Fruit fly (Drosophila melanogaster) whole organism, embryonic: ENCODE measurements around the gene Dlc90F.

ENCODE experiments used
- B-H1 ChIP-seq: fragments of 200-800 bp; sonication (Bioruptor generic); IDR thresholded peaks from 3 replicates; pipeline ENCODE4 v1.3.6; 2022; ENCODE audit warnings: missing biosample characterization, missing genetic modification characterization
- CG10462 ChIP-seq: fragments of 200-800 bp; sonication (Bioruptor generic); optimal IDR thresholded peaks from 2 replicates; lab custom pipeline; 2016; ENCODE audit warnings: missing biosample characterization, missing genetic modification characterization
- CG14050 ChIP-seq: fragments of 200-800 bp; sonication (Bioruptor generic); IDR thresholded peaks from 3 replicates; pipeline ENCODE4 v1.3.6; 2022; ENCODE audit warnings: missing biosample characterization, missing genetic modification characterization
- CG15011 ChIP-seq: fragments of 200-800 bp; sonication (Bioruptor generic); optimal IDR thresholded peaks from 3 replicates; lab custom pipeline; 2018; ENCODE audit warnings: missing biosample characterization, mild to moderate bottlenecking, missing genetic modification characterization
- CG16813 ChIP-seq: fragments of 200-800 bp; sonication (Bioruptor generic); IDR thresholded peaks from 3 replicates; pipeline ENCODE4 v1.3.6; 2022; ENCODE audit warnings: missing biosample characterization, missing genetic modification characterization; ENCODE audit not compliant: partially characterized antibody
- CG17385 ChIP-seq: fragments of 200-800 bp; sonication (Bioruptor generic); optimal IDR thresholded peaks from 3 replicates; lab custom pipeline; 2018; ENCODE audit warnings: missing biosample characterization, mild to moderate bottlenecking, missing genetic modification characterization
- CG33557 ChIP-seq: fragments of 200-800 bp; sonication (Bioruptor generic); optimal IDR thresholded peaks from 2 replicates; lab custom pipeline; 2019; ENCODE audit warnings: missing biosample characterization, mild to moderate bottlenecking, missing genetic modification characterization, moderate library complexity
- CG34224 ChIP-seq: fragments of 200-800 bp; sonication (Bioruptor generic); IDR thresholded peaks from 3 replicates; pipeline ENCODE4 v1.3.6; 2022; ENCODE audit warnings: missing biosample characterization, missing genetic modification characterization; ENCODE audit not compliant: partially characterized antibody
- CG3847 ChIP-seq: fragments of 200-800 bp; sonication (Bioruptor generic); IDR thresholded peaks from 2 replicates; pipeline ENCODE4 v1.3.6; 2022; ENCODE audit warnings: missing biosample characterization, missing genetic modification characterization
- CG4404 ChIP-seq: fragments of 200-800 bp; sonication (Bioruptor generic); IDR thresholded peaks from 2 replicates; pipeline ENCODE4 v1.3.6; 2022; ENCODE audit warnings: missing biosample characterization, missing genetic modification characterization
- CG5953 ChIP-seq: fragments of 200-800 bp; sonication (Bioruptor generic); IDR thresholded peaks from 2 replicates; pipeline ENCODE4 v1.3.6; 2022; ENCODE audit warnings: missing biosample characterization, missing genetic modification characterization
- CG6254 ChIP-seq: fragments of 200-800 bp; sonication (Bioruptor generic); optimal IDR thresholded peaks from 3 replicates; lab custom pipeline; 2017; ENCODE audit warnings: mild to moderate bottlenecking, missing biosample characterization, missing genetic modification reagents, missing genetic modification characterization
- CG6765 ChIP-seq: fragments of 200-800 bp; sonication (Bioruptor generic); optimal IDR thresholded peaks from 3 replicates; lab custom pipeline; 2017; ENCODE audit warnings: missing biosample characterization, mild to moderate bottlenecking, missing genetic modification characterization
- CG7556 ChIP-seq: fragments of 200-800 bp; sonication (Bioruptor generic); optimal IDR thresholded peaks from 2 replicates; lab custom pipeline; 2017; ENCODE audit warnings: missing biosample characterization, mild to moderate bottlenecking, missing genetic modification characterization
- CG7745 ChIP-seq: fragments of 200-800 bp; sonication (Bioruptor generic); optimal IDR thresholded peaks from 2 replicates; lab custom pipeline; 2018; ENCODE audit warnings: missing biosample characterization, mild to moderate bottlenecking, missing genetic modification characterization, moderate library complexity
- CG8478 ChIP-seq: fragments of >200 bp; optimal IDR thresholded peaks from 2 replicates; lab custom pipeline; 2018
- Ets65A ChIP-seq: fragments of 200-800 bp; sonication (Bioruptor generic); peaks from one replicate; lab custom pipeline; 2016; ENCODE audit warnings: missing biosample characterization, missing genetic modification characterization
- Hand ChIP-seq: fragments of 200-800 bp; sonication (Bioruptor generic); optimal IDR thresholded peaks from 2 replicates; lab custom pipeline; 2017; ENCODE audit warnings: mild to moderate bottlenecking, missing biosample characterization, missing genetic modification reagents, missing genetic modification characterization
- HmgD ChIP-seq: fragments of 200-800 bp; sonication (Bioruptor generic); optimal IDR thresholded peaks from 3 replicates; lab custom pipeline; 2016; ENCODE audit warnings: missing biosample characterization, missing genetic modification characterization
- Lhr ChIP-seq: fragments of 200-800 bp; sonication (Bioruptor generic); optimal IDR thresholded peaks from 3 replicates; lab custom pipeline; 2017; ENCODE audit warnings: mild to moderate bottlenecking, missing biosample characterization, missing genetic modification reagents, missing genetic modification characterization
- MBD-R2 ChIP-seq: fragments of 200-800 bp; sonication (Bioruptor generic); IDR thresholded peaks from 2 replicates; pipeline ENCODE4 v1.3.6; 2022; ENCODE audit warnings: missing biosample characterization, missing genetic modification characterization
- Oli ChIP-seq: fragments of 200-800 bp; sonication (Bioruptor generic); optimal IDR thresholded peaks from 2 replicates; lab custom pipeline; 2018; ENCODE audit warnings: missing biosample characterization, mild to moderate bottlenecking, missing genetic modification characterization, moderate library complexity
- Opbp ChIP-seq: fragments of 200-800 bp; sonication (Bioruptor generic); IDR thresholded peaks from 3 replicates; pipeline ENCODE4 v1.3.6; 2022; ENCODE audit warnings: missing biosample characterization, missing genetic modification characterization; ENCODE audit not compliant: partially characterized antibody
- Xrp1 ChIP-seq: fragments of 200-800 bp; sonication (Bioruptor generic); IDR thresholded peaks from 2 replicates; pipeline ENCODE4 v1.3.6; 2022; ENCODE audit warnings: missing biosample characterization, missing genetic modification characterization
- YL-1 ChIP-seq: fragments of 200-800 bp; sonication (Bioruptor generic); optimal IDR thresholded peaks from 3 replicates; lab custom pipeline; 2017; ENCODE audit warnings: missing biosample characterization, mild to moderate bottlenecking, missing genetic modification characterization
- cato ChIP-seq: fragments of 200-800 bp; sonication (Bioruptor generic); optimal IDR thresholded peaks from 2 replicates; lab custom pipeline; 2016; ENCODE audit warnings: missing biosample characterization, missing genetic modification characterization, borderline replicate concordance
- eve ChIP-seq, 2 experiments: fragments of >200 bp; optimal IDR thresholded peaks; 2 replicates each; lab custom pipeline; 2017; ENCODE audit warnings: missing biosample characterization in 2 of 2, missing genetic modification characterization in 2 of 2
- eyg ChIP-seq: fragments of 200-800 bp; sonication (Bioruptor generic); optimal IDR thresholded peaks from 3 replicates; lab custom pipeline; 2016; ENCODE audit warnings: missing biosample characterization, missing genetic modification characterization
- gcm2 ChIP-seq: fragments of 200-800 bp; sonication (Bioruptor generic); optimal IDR thresholded peaks from 2 replicates; lab custom pipeline; 2016; ENCODE audit warnings: missing biosample characterization, missing genetic modification characterization
- gem ChIP-seq: fragments of 200-800 bp; sonication (Bioruptor generic); optimal IDR thresholded peaks from 2 replicates; lab custom pipeline; 2019; ENCODE audit warnings: missing biosample characterization, mild to moderate bottlenecking, missing genetic modification characterization, moderate library complexity
- grau ChIP-seq: fragments of 200-800 bp; optimal IDR thresholded peaks from 3 replicates; lab custom pipeline; 2019; ENCODE audit warnings: missing biosample characterization, mild to moderate bottlenecking, missing genetic modification characterization, moderate library complexity
- hbn ChIP-seq: fragments of 200-800 bp; sonication (Bioruptor generic); IDR thresholded peaks from 2 replicates; pipeline ENCODE4 v1.3.6; 2022; ENCODE audit warnings: missing biosample characterization, missing genetic modification characterization; ENCODE audit not compliant: partially characterized antibody
- klu ChIP-seq: fragments of 200-800 bp; sonication (Bioruptor generic); IDR thresholded peaks from 2 replicates; pipeline ENCODE4 v1.3.6; 2022; ENCODE audit warnings: missing biosample characterization, missing genetic modification characterization
- kni ChIP-seq: fragments of 200-800 bp; sonication (Bioruptor generic); optimal IDR thresholded peaks from 3 replicates; lab custom pipeline; 2017; ENCODE audit warnings: mild to moderate bottlenecking, missing biosample characterization, missing genetic modification reagents, missing genetic modification characterization
- lilli ChIP-seq: fragments of 200-800 bp; sonication (Bioruptor generic); optimal IDR thresholded peaks from 3 replicates; lab custom pipeline; 2016; ENCODE audit warnings: missing biosample characterization, missing genetic modification characterization
- nom ChIP-seq: fragments of 200-800 bp; sonication (Bioruptor generic); optimal IDR thresholded peaks from 2 replicates; lab custom pipeline; 2017; ENCODE audit warnings: missing biosample characterization, missing genetic modification characterization, mild to moderate bottlenecking, moderate library complexity, missing genetic modification reagents
- pb ChIP-seq: fragments of 200-800 bp; sonication (Bioruptor generic); optimal IDR thresholded peaks from 3 replicates; lab custom pipeline; 2016; ENCODE audit warnings: missing biosample characterization, missing genetic modification characterization
- phol ChIP-seq: fragments of 200-800 bp; sonication (Bioruptor generic); optimal IDR thresholded peaks from 3 replicates; lab custom pipeline; 2018; ENCODE audit warnings: missing biosample characterization, mild to moderate bottlenecking, missing genetic modification characterization, moderate library complexity
- psq ChIP-seq: fragments of 200-800 bp; sonication (Bioruptor generic); optimal IDR thresholded peaks from 2 replicates; lab custom pipeline; 2017; ENCODE audit warnings: missing biosample characterization, missing genetic modification characterization
- ranshi ChIP-seq: fragments of 200-800 bp; sonication (Bioruptor generic); IDR thresholded peaks from 2 replicates; pipeline ENCODE4 v1.3.6; 2022; ENCODE audit warnings: missing biosample characterization, missing genetic modification characterization
- repo ChIP-seq: fragments of 200-800 bp; sonication (Bioruptor generic); optimal IDR thresholded peaks from 2 replicates; lab custom pipeline; 2016; ENCODE audit warnings: missing biosample characterization, missing genetic modification characterization
- sc ChIP-seq, 3 experiments: fragments of >200 bp in 2 of 3; fragments of 200-800 bp in 1 of 3; sonication (Bioruptor generic) in 1 of 3; optimal IDR thresholded peaks; 2 replicates in 2 of 3; 3 replicates in 1 of 3; lab custom pipeline; 2017; ENCODE audit warnings: mild to moderate bottlenecking in 1 of 3, missing biosample characterization in 1 of 3, missing genetic modification characterization in 1 of 3, missing genetic modification reagents in 1 of 3
- schlank ChIP-seq: fragments of 200-800 bp; sonication (Bioruptor generic); optimal IDR thresholded peaks from 2 replicates; lab custom pipeline; 2018; ENCODE audit warnings: missing biosample characterization, mild to moderate bottlenecking, missing genetic modification characterization
- sens-2 ChIP-seq: fragments of 200-800 bp; sonication (Bioruptor generic); IDR thresholded peaks from 2 replicates; pipeline ENCODE4 v1.3.6; 2022; ENCODE audit warnings: missing biosample characterization, missing genetic modification characterization
- sim ChIP-seq: fragments of 200-800 bp; sonication (Bioruptor generic); IDR thresholded peaks from 2 replicates; pipeline ENCODE4 v1.3.6; 2022; ENCODE audit warnings: missing biosample characterization, missing genetic modification characterization
- sqz ChIP-seq: fragments of 200-800 bp; sonication (Bioruptor generic); optimal IDR thresholded peaks from 3 replicates; lab custom pipeline; 2018; ENCODE audit warnings: missing biosample characterization, mild to moderate bottlenecking, missing genetic modification characterization
- toy ChIP-seq: fragments of 200-800 bp; sonication (Bioruptor generic); IDR thresholded peaks from 2 replicates; pipeline ENCODE4 v1.3.6; 2022; ENCODE audit warnings: missing biosample characterization, missing genetic modification characterization
- vnd ChIP-seq: fragments of 200-800 bp; sonication (Bioruptor generic); IDR thresholded peaks from 3 replicates; pipeline ENCODE4 v1.3.6; 2022; ENCODE audit warnings: missing biosample characterization, missing genetic modification characterization; ENCODE audit not compliant: partially characterized antibody
- wek ChIP-seq: fragments of 200-800 bp; sonication (Bioruptor generic); optimal IDR thresholded peaks from 3 replicates; lab custom pipeline; 2018; ENCODE audit warnings: missing biosample characterization, mild to moderate bottlenecking, missing genetic modification characterization, moderate library complexity
- zfh1 ChIP-seq: fragments of 200-800 bp; sonication (Bioruptor generic); IDR thresholded peaks from 3 replicates; pipeline ENCODE4 v1.3.6; 2022; ENCODE audit warnings: missing biosample characterization, missing genetic modification characterization

The Dlc90F gene

DNA sequence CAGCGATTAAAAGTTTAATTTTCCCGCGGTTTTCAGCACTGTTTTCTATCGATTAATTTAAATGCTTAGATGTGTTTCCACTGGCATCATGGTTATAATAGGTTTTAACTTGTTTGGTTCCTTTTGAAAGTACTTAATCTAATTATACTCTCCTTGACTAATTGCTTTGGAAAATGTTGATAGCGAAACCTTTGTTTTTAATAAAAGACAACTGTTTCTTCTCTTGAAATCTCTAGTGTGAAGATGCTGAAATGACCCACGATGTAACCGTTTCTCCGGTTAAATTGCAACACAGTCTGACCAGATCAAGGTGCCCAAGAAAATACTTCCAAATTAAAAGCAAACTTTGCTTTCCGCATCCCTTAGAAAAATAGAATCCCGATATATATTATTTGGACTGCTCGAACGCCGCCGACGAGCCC, at the start of gene Dlc90F (continued):
- TF ChIP-seq vnd (GFP tag; lab: Robert Waterston, UW), result 0 out of 3 replicates have a peak, but pooled peaks have one; percentile 42
- TF ChIP-seq klu (GFP tag; lab: Robert Waterston, UW), result peak; percentile 66
- peak; percentile 49 for TF ChIP-seq repo (GFP tag; lab: Kevin White, UChicago)
- no peak for TF ChIP-seq Hand (GFP tag; lab: Kevin White, UChicago)
- peak; percentile 53 for TF ChIP-seq sens-2
- TF ChIP-seq MBD-R2, result no peak; the same call in none of the 2 replicates
- no peak for TF ChIP-seq eve (GFP tag; optimal IDR thresholded peaks at IDR 0.05; lab: Kevin White, UChicago)
- TF ChIP-seq CG33557 (GFP tag; lab: Kevin White, UChicago), result peak; percentile 47
- TF ChIP-seq CG8478 (lab: Kevin White, UChicago), result no peak
- TF ChIP-seq ranshi, result peak; percentile 72; the same call in 1 of the 2 replicates
- no peak for TF ChIP-seq Opbp (GFP tag; lab: Robert Waterston, UW)
- peak; percentile 85 for TF ChIP-seq zfh1 (GFP tag; lab: Robert Waterston, UW)
- no peak for TF ChIP-seq CG6765 (GFP tag; lab: Kevin White, UChicago)
- peak; percentile 18 for TF ChIP-seq YL-1 (GFP tag; lab: Kevin White, UChicago)
- no peak for TF ChIP-seq sc (optimal IDR thresholded peaks at IDR 0.05; lab: Kevin White, UChicago)
- TF ChIP-seq sc (GFP tag; optimal IDR thresholded peaks at IDR 0.05; lab: Kevin White, UChicago), result peak; percentile 53
- peak; percentile 73 for TF ChIP-seq Oli
- no peak for TF ChIP-seq CG6254 (GFP tag; lab: Kevin White, UChicago)
- TF ChIP-seq CG5953 (GFP tag; lab: Robert Waterston, UW), result peak; percentile 61; the same call in 1 of the 2 replicates
- TF ChIP-seq sim, result no peak
- no peak for TF ChIP-seq sqz (GFP tag; lab: Kevin White, UChicago)
- peak; percentile 67 for TF ChIP-seq pb (GFP tag; lab: Kevin White, UChicago)
- peak; percentile 83 for TF ChIP-seq lilli (GFP tag; lab: Kevin White, UChicago)
- TF ChIP-seq HmgD, result peak; percentile 33
- no peak for TF ChIP-seq nom (GFP tag; lab: Kevin White, UChicago)
- TF ChIP-seq eyg (GFP tag; lab: Kevin White, UChicago), result peak; percentile 78
- no peak for TF ChIP-seq kni (GFP tag; lab: Kevin White, UChicago)
- no peak for TF ChIP-seq psq
- TF ChIP-seq hbn (GFP tag; lab: Robert Waterston, UW), result no peak; the same call in 1 of the 2 replicates
- TF ChIP-seq gcm2 (GFP tag; lab: Kevin White, UChicago), result no peak
- peak; percentile 32 for TF ChIP-seq CG17385 (GFP tag; lab: Kevin White, UChicago)
- TF ChIP-seq gem (tag; lab: Kevin White, UChicago), result peak; percentile 87
- TF ChIP-seq CG7745 (tag; lab: Kevin White, UChicago), result no peak
- no peak for TF ChIP-seq wek (GFP tag; lab: Kevin White, UChicago)
- TF ChIP-seq Xrp1, result peak; percentile 82
- peak; percentile 82 for TF ChIP-seq grau (tag; lab: Kevin White, UChicago)
- peak; percentile 86 for TF ChIP-seq CG3847 (GFP tag; lab: Robert Waterston, UW)
- peak; percentile 54 for TF ChIP-seq CG7556 (GFP tag; lab: Kevin White, UChicago)
- peak; percentile 67 for TF ChIP-seq cato (GFP tag; lab: Kevin White, UChicago)
- no peak for TF ChIP-seq toy (GFP tag; lab: Robert Waterston, UW)
- TF ChIP-seq CG16813 (GFP tag; lab: Robert Waterston, UW), result peak; percentile 49
- TF ChIP-seq Lhr (GFP tag; lab: Kevin White, UChicago), result peak; percentile 95
- peak; percentile 85 for TF ChIP-seq phol
- peak; percentile 64; the same call in 2 of the 3 replicates for TF ChIP-seq B-H1 (GFP tag; lab: Robert Waterston, UW)
- peak; percentile 58 for TF ChIP-seq CG10462 (GFP tag; lab: Kevin White, UChicago)
- TF ChIP-seq CG34224 (GFP tag; lab: Robert Waterston, UW), result no peak
- TF ChIP-seq Ets65A (GFP tag; lab: Kevin White, UChicago), result peak; percentile 98
- TF ChIP-seq CG4404 (GFP tag; lab: Robert Waterston, UW), result peak; percentile 83
- no peak for TF ChIP-seq schlank (tag; lab: Kevin White, UChicago)
- TF ChIP-seq CG14050 (GFP tag; lab: Robert Waterston, UW), result peak; percentile 40; the same call in 1 of the 3 replicates
- TF ChIP-seq CG15011 (GFP tag; lab: Kevin White, UChicago), result no peak
